Fruit fly (Drosophila melanogaster): ENCODE results near the gene Ddx56.

Ddx56 gene

DNA sequence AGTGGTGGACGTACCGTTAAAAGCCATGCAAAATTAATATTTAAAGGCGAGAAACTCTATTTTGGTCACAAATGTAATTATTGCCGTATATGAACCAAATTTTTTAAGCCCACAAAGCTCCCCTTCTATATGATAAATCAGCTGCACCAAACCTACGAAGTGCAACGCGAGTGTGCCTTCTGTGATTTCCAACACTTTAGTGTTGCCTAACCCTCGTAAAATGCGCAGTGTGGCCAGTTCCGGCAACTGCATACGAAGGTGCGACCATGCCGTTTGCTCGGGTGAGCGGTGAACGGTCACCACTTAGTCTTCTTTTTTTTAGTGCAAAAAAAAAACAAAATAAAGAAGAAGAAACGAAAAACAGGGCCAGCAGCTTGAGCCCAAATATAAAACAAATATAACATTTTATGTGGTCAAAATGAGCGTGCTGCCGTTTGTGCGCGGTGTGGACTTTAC, 48.2 kb downstream of the Ddx56 start, which contains the start of the genes tty and fliI (continued):
- peak; percentile 43 for TF ChIP-seq onecut (GFP tag; IDR thresholded peaks at IDR 0.05)
- TF ChIP-seq ac (GFP tag; optimal IDR thresholded peaks at IDR 0.05): no peak
- TF ChIP-seq ttk (GFP tag; IDR thresholded peaks at IDR 0.05): peak; percentile 88
- TF ChIP-seq CG11560 (tag; IDR thresholded peaks at IDR 0.05): peak; percentile 75; the same call in 2 of the 3 replicates
- peak; percentile 85 for TF ChIP-seq Dbx (GFP tag; IDR thresholded peaks at IDR 0.05)
- TF ChIP-seq ara (GFP tag; IDR thresholded peaks at IDR 0.05): peak; percentile 88
- TF ChIP-seq prd (optimal IDR thresholded peaks at IDR 0.05): no peak
- peak; percentile 94 for TF ChIP-seq prd (GFP tag; IDR thresholded peaks at IDR 0.05)
- peak; percentile 78 for TF ChIP-seq Dek (tag; optimal IDR thresholded peaks at IDR 0.05)
- TF ChIP-seq zfh1 (GFP tag; IDR thresholded peaks at IDR 0.05): peak; percentile 93
- peak; percentile 39 for TF ChIP-seq Six4 (GFP tag; optimal IDR thresholded peaks at IDR 0.05)
- peak; percentile 92 for TF ChIP-seq sisA (GFP tag; IDR thresholded peaks at IDR 0.05)
- no peak for TF ChIP-seq fd102C (GFP tag; optimal IDR thresholded peaks at IDR 0.05)
- no peak for TF ChIP-seq lab (GFP tag; optimal IDR thresholded peaks at IDR 0.05)
- TF ChIP-seq CG17385 (GFP tag; optimal IDR thresholded peaks at IDR 0.05): peak; percentile 90
- TF ChIP-seq CG15601 (tag; optimal IDR thresholded peaks at IDR 0.05): peak; percentile 46
- peak; percentile 80 for TF ChIP-seq ems (GFP tag; optimal IDR thresholded peaks at IDR 0.05)
- TF ChIP-seq CG11398 (GFP tag; optimal IDR thresholded peaks at IDR 0.05): peak; percentile 42
- peak; percentile 86 for TF ChIP-seq pum (GFP tag; optimal IDR thresholded peaks at IDR 0.05)
- peak; percentile 35 for TF ChIP-seq CTCF (GFP tag; optimal IDR thresholded peaks at IDR 0.05)
- TF ChIP-seq CG2712 (tag; optimal IDR thresholded peaks at IDR 0.05): peak; percentile 77
- no peak for TF ChIP-seq HLH4C (GFP tag; IDR thresholded peaks at IDR 0.05; ENCODE audit: partially characterized antibody)
- TF ChIP-seq CG1024 (GFP tag; IDR thresholded peaks at IDR 0.05): peak; percentile 72
- TF ChIP-seq CG3847 (GFP tag; IDR thresholded peaks at IDR 0.05): peak; percentile 92
- TF ChIP-seq CG1832 (GFP tag; optimal IDR thresholded peaks at IDR 0.05): no peak
- peak; percentile 81 for TF ChIP-seq maf-S (GFP tag; optimal IDR thresholded peaks at IDR 0.05)
- peak; percentile 74 for TF ChIP-seq tin (GFP tag; optimal IDR thresholded peaks at IDR 0.05)
- TF ChIP-seq bbx (GFP tag; IDR thresholded peaks at IDR 0.05; ENCODE audit: partially characterized antibody): peak; percentile 20; the same call in 1 of the 2 replicates
- TF ChIP-seq MBD-R2 (GFP tag; IDR thresholded peaks at IDR 0.05): peak; percentile 89
- TF ChIP-seq wor (GFP tag; IDR thresholded peaks at IDR 0.05): peak; percentile 81
- TF ChIP-seq dmrt11E (tag; optimal IDR thresholded peaks at IDR 0.05): peak; percentile 65
- TF ChIP-seq pnt (GFP tag; optimal IDR thresholded peaks at IDR 0.05): peak; percentile 82
- peak; percentile 52; the same call in 1 of the 2 replicates for TF ChIP-seq crol (GFP tag; IDR thresholded peaks at IDR 0.05)
- TF ChIP-seq CG30020 (tag; optimal IDR thresholded peaks at IDR 0.05): peak; percentile 27
- TF ChIP-seq CG1792 (GFP tag; optimal IDR thresholded peaks at IDR 0.05): peak; percentile 55
- no peak for TF ChIP-seq eve (GFP tag; optimal IDR thresholded peaks at IDR 0.05)
- no peak for TF ChIP-seq Hr39 (optimal IDR thresholded peaks at IDR 0.05)
- peak; percentile 53 for TF ChIP-seq CG10979 (tag; optimal IDR thresholded peaks at IDR 0.05)
- peak; percentile 49; the same call in 1 of the 2 replicates for TF ChIP-seq CG10321 (GFP tag; IDR thresholded peaks at IDR 0.05)
- TF ChIP-seq CG14710 (tag; optimal IDR thresholded peaks at IDR 0.05): peak; percentile 77
- peak in 1 of 2 experiments; percentile 51 for TF ChIP-seq Eip74EF (GFP tag; optimal IDR thresholded peaks at IDR 0.05)
- TF ChIP-seq CoRest (tag; optimal IDR thresholded peaks at IDR 0.05): peak; percentile 80
- TF ChIP-seq CG4404 (GFP tag; IDR thresholded peaks at IDR 0.05): peak; percentile 83
- TF ChIP-seq en (GFP tag; optimal IDR thresholded peaks at IDR 0.05): peak; percentile 50
- TF ChIP-seq Mes4 (GFP tag; optimal IDR thresholded peaks at IDR 0.05): peak; percentile 74
- TF ChIP-seq CG18262 (tag; optimal IDR thresholded peaks at IDR 0.05): peak; percentile 70
- TF ChIP-seq CG33213 (GFP tag; optimal IDR thresholded peaks at IDR 0.05): peak; percentile 89
- peak; percentile 47 for TF ChIP-seq Spps (tag; optimal IDR thresholded peaks at IDR 0.05)
- TF ChIP-seq hkb (optimal IDR thresholded peaks at IDR 0.05): no peak
- TF ChIP-seq hkb (GFP tag; IDR thresholded peaks at IDR 0.05): peak; percentile 88
- peak; percentile 86 for TF ChIP-seq CG8765 (GFP tag; IDR thresholded peaks at IDR 0.05)
- TF ChIP-seq ap (GFP tag; IDR thresholded peaks at IDR 0.05): peak; percentile 88
- no peak for TF ChIP-seq usp (GFP tag; optimal IDR thresholded peaks at IDR 0.05)
